Fruit fly (Drosophila melanogaster) whole organism, embryonic: Measurements from ENCODE around the gene CG6178.

Experiments
- ATbp ChIP-seq: fragments of 200-800 bp; sonication (Bioruptor generic); optimal IDR thresholded peaks from 2 replicates; lab custom pipeline; 2017; ENCODE audit warnings: missing biosample characterization, mild to moderate bottlenecking, missing genetic modification characterization, missing genetic modification reagents
- BEAF-32 ChIP-seq: fragments of 200-800 bp; sonication (Bioruptor generic); optimal IDR thresholded peaks from 3 replicates; lab custom pipeline; 2017; ENCODE audit warnings: missing biosample characterization, missing genetic modification characterization, mild to moderate bottlenecking, moderate library complexity, missing genetic modification reagents
- Bdp1 ChIP-seq: fragments of 200-800 bp; sonication (Bioruptor generic); optimal IDR thresholded peaks from 3 replicates; lab custom pipeline; 2016; ENCODE audit warnings: missing biosample characterization, missing genetic modification characterization
- C15 ChIP-seq: fragments of 200-800 bp; sonication (Bioruptor generic); IDR thresholded peaks from 3 replicates; pipeline ENCODE4 v1.3.6; 2022; ENCODE audit warnings: missing biosample characterization, missing genetic modification characterization
- CG10147 ChIP-seq: fragments of 200-800 bp; sonication (Bioruptor generic); optimal IDR thresholded peaks from 2 replicates; lab custom pipeline; 2019; ENCODE audit warnings: missing biosample characterization, mild to moderate bottlenecking, missing genetic modification characterization, moderate library complexity
- CG1024 ChIP-seq: fragments of 200-800 bp; sonication (Bioruptor generic); IDR thresholded peaks from 2 replicates; pipeline ENCODE4 v1.3.6; 2022; ENCODE audit warnings: missing biosample characterization, missing genetic modification characterization
- CG13296 ChIP-seq: fragments of 200-800 bp; sonication (Bioruptor generic); optimal IDR thresholded peaks from 3 replicates; lab custom pipeline; 2018; ENCODE audit warnings: missing biosample characterization, mild to moderate bottlenecking, missing genetic modification characterization
- CG14710 ChIP-seq: fragments of 200-800 bp; sonication (Bioruptor generic); optimal IDR thresholded peaks from 3 replicates; lab custom pipeline; 2019; ENCODE audit warnings: missing biosample characterization, mild to moderate bottlenecking, missing genetic modification characterization, moderate library complexity
- CG15011 ChIP-seq: fragments of 200-800 bp; sonication (Bioruptor generic); optimal IDR thresholded peaks from 3 replicates; lab custom pipeline; 2018; ENCODE audit warnings: missing biosample characterization, mild to moderate bottlenecking, missing genetic modification characterization
- CG17568 ChIP-seq: fragments of 200-800 bp; sonication (Bioruptor generic); optimal IDR thresholded peaks from 2 replicates; lab custom pipeline; 2018; ENCODE audit warnings: missing biosample characterization, mild to moderate bottlenecking, missing genetic modification characterization, moderate library complexity
- CG17802 ChIP-seq: fragments of 200-800 bp; sonication (Bioruptor generic); optimal IDR thresholded peaks from 2 replicates; lab custom pipeline; 2018; ENCODE audit warnings: missing biosample characterization, mild to moderate bottlenecking, missing genetic modification characterization, moderate library complexity
- CG18619 ChIP-seq: fragments of 200-800 bp; sonication (Bioruptor generic); optimal IDR thresholded peaks from 3 replicates; lab custom pipeline; 2017; ENCODE audit warnings: missing biosample characterization, mild to moderate bottlenecking, missing genetic modification characterization
- CG4424 ChIP-seq: fragments of 200-800 bp; sonication (Bioruptor generic); optimal IDR thresholded peaks from 3 replicates; lab custom pipeline; 2016; ENCODE audit warnings: missing biosample characterization, missing genetic modification characterization
- CG4730 ChIP-seq: fragments of 200-800 bp; sonication (Bioruptor generic); IDR thresholded peaks from 2 replicates; pipeline ENCODE4 v1.3.6; 2022; ENCODE audit warnings: missing biosample characterization, missing genetic modification characterization
- CG4854 ChIP-seq: fragments of 200-800 bp; sonication (Bioruptor generic); optimal IDR thresholded peaks from 2 replicates; lab custom pipeline; 2016; ENCODE audit warnings: missing biosample characterization, missing genetic modification characterization, inconsistent platforms
- CG6765 ChIP-seq: fragments of 200-800 bp; sonication (Bioruptor generic); optimal IDR thresholded peaks from 3 replicates; lab custom pipeline; 2017; ENCODE audit warnings: missing biosample characterization, mild to moderate bottlenecking, missing genetic modification characterization
- CG7786 ChIP-seq: fragments of 200-800 bp; sonication (Bioruptor generic); optimal IDR thresholded peaks from 2 replicates; lab custom pipeline; 2016; ENCODE audit warnings: missing biosample characterization, missing genetic modification characterization
- CG7963 ChIP-seq: fragments of 200-800 bp; sonication (Bioruptor generic); IDR thresholded peaks from 3 replicates; pipeline ENCODE4 v1.3.6; 2022; ENCODE audit warnings: missing biosample characterization, missing genetic modification characterization; ENCODE audit not compliant: partially characterized antibody
- CG8924 ChIP-seq: fragments of 200-800 bp; optimal IDR thresholded peaks from 3 replicates; lab custom pipeline; 2019; ENCODE audit warnings: missing biosample characterization, mild to moderate bottlenecking, missing genetic modification characterization, moderate library complexity
- D ChIP-seq, 2 experiments: fragments of 200-800 bp in 1 of 2; fragments of >200 bp in 1 of 2; sonication (Bioruptor generic) in 1 of 2; optimal IDR thresholded peaks; 2 replicates in 1 of 2; 3 replicates in 1 of 2; lab custom pipeline; 2017; ENCODE audit warnings: mild to moderate bottlenecking in 1 of 2, missing biosample characterization in 1 of 2, missing genetic modification characterization in 1 of 2, missing genetic modification reagents in 1 of 2
- D19A ChIP-seq: fragments of 200-800 bp; optimal IDR thresholded peaks from 3 replicates; lab custom pipeline; 2019; ENCODE audit warnings: missing biosample characterization, mild to moderate bottlenecking, missing genetic modification characterization, moderate library complexity
- Drgx ChIP-seq: fragments of 200-800 bp; sonication (Bioruptor generic); IDR thresholded peaks from 2 replicates; pipeline ENCODE4 v1.3.6; 2022; ENCODE audit warnings: missing biosample characterization, missing genetic modification characterization
- Eip74EF ChIP-seq, 2 experiments: fragments of 200-800 bp in 1 of 2; fragments of >200 bp in 1 of 2; sonication (Bioruptor generic) in 1 of 2; optimal IDR thresholded peaks; 2 replicates each; lab custom pipeline; 2017 to 2019; ENCODE audit warnings: missing biosample characterization in 2 of 2, missing genetic modification characterization in 2 of 2, mild to moderate bottlenecking in 1 of 2, moderate library complexity in 1 of 2
- Elba2 ChIP-seq: fragments of 200-800 bp; sonication (Bioruptor generic); optimal IDR thresholded peaks from 3 replicates; lab custom pipeline; 2016; ENCODE audit warnings: missing biosample characterization, missing genetic modification characterization
- HLH4C ChIP-seq: fragments of 200-800 bp; sonication (Bioruptor generic); IDR thresholded peaks from 3 replicates; pipeline ENCODE4 v1.3.6; 2022; ENCODE audit warnings: missing biosample characterization, missing genetic modification characterization; ENCODE audit not compliant: partially characterized antibody
- HLHmδ ChIP-seq: fragments of 200-800 bp; sonication (Bioruptor generic); optimal IDR thresholded peaks from 2 replicates; lab custom pipeline; 2018; ENCODE audit warnings: missing biosample characterization, mild to moderate bottlenecking, missing genetic modification characterization, moderate library complexity
- HmgD ChIP-seq: fragments of 200-800 bp; sonication (Bioruptor generic); optimal IDR thresholded peaks from 3 replicates; lab custom pipeline; 2016; ENCODE audit warnings: missing biosample characterization, missing genetic modification characterization
- HmgZ ChIP-seq: fragments of 200-800 bp; sonication (Bioruptor generic); optimal IDR thresholded peaks from 2 replicates; lab custom pipeline; 2018; ENCODE audit warnings: missing biosample characterization, mild to moderate bottlenecking, missing genetic modification characterization
- NK7.1 ChIP-seq: fragments of 200-800 bp; sonication (Bioruptor generic); optimal IDR thresholded peaks from 3 replicates; lab custom pipeline; 2016; ENCODE audit warnings: missing biosample characterization, missing genetic modification characterization
- Oaz ChIP-seq: fragments of 200-800 bp; sonication (Bioruptor generic); IDR thresholded peaks from 2 replicates; pipeline ENCODE4 v1.3.6; 2022; ENCODE audit warnings: missing biosample characterization, missing genetic modification characterization
- PHDP ChIP-seq: fragments of 200-800 bp; sonication (Bioruptor generic); optimal IDR thresholded peaks from 3 replicates; lab custom pipeline; 2018; ENCODE audit warnings: missing biosample characterization, mild to moderate bottlenecking, missing genetic modification characterization, moderate library complexity
- Usf ChIP-seq: fragments of 200-800 bp; sonication (Bioruptor generic); optimal IDR thresholded peaks from 2 replicates; lab custom pipeline; 2017; ENCODE audit warnings: missing genotype, missing biosample characterization, missing genetic modification characterization
- Xrp1 ChIP-seq: fragments of 200-800 bp; sonication (Bioruptor generic); IDR thresholded peaks from 2 replicates; pipeline ENCODE4 v1.3.6; 2022; ENCODE audit warnings: missing biosample characterization, missing genetic modification characterization
- ase ChIP-seq: fragments of 200-800 bp; sonication (Bioruptor generic); IDR thresholded peaks from 3 replicates; pipeline ENCODE4 v1.3.6; 2022; ENCODE audit warnings: missing biosample characterization, missing genetic modification characterization
- ash1 ChIP-seq: fragments of 200-800 bp; sonication (Bioruptor generic); optimal IDR thresholded peaks from 2 replicates; lab custom pipeline; 2018; ENCODE audit warnings: missing biosample characterization, mild to moderate bottlenecking, missing genetic modification characterization
- bcd ChIP-seq: fragments of 200-800 bp; sonication (Bioruptor generic); optimal IDR thresholded peaks from 2 replicates; lab custom pipeline; 2017; ENCODE audit warnings: missing biosample characterization, mild to moderate bottlenecking, missing genetic modification characterization
- dimm ChIP-seq: fragments of 200-800 bp; sonication (Bioruptor generic); IDR thresholded peaks from 2 replicates; pipeline ENCODE4 v1.3.6; 2022; ENCODE audit warnings: missing biosample characterization, missing genetic modification characterization
- dpn ChIP-seq, 2 experiments: fragments of 200-800 bp; sonication (Bioruptor generic); optimal IDR thresholded peaks; 3 replicates each; lab custom pipeline; 2016; ENCODE audit warnings: missing biosample characterization in 2 of 2, missing genetic modification characterization in 2 of 2
- gt ChIP-seq: fragments of 200-800 bp; sonication (Bioruptor generic); IDR thresholded peaks from 2 replicates; pipeline ENCODE4 v1.3.6; 2022; ENCODE audit warnings: missing biosample characterization, missing genetic modification characterization
- ham ChIP-seq: fragments of 200-800 bp; sonication (Bioruptor generic); IDR thresholded peaks from 2 replicates; pipeline ENCODE4 v1.3.6; 2022; ENCODE audit warnings: missing biosample characterization, missing genetic modification characterization
- hb ChIP-seq: fragments of 200-800 bp; sonication (Bioruptor generic); IDR thresholded peaks from 3 replicates; pipeline ENCODE4 v1.3.6; 2022; ENCODE audit warnings: missing biosample characterization, missing genetic modification characterization; ENCODE audit not compliant: partially characterized antibody
- jing ChIP-seq: fragments of 200-800 bp; sonication (Bioruptor generic); optimal IDR thresholded peaks from 2 replicates; lab custom pipeline; 2018; ENCODE audit warnings: missing biosample characterization, mild to moderate bottlenecking, missing genetic modification characterization
- lola ChIP-seq, 3 experiments: fragments of >200 bp in 2 of 3; fragments of 200-800 bp in 1 of 3; sonication (Bioruptor generic) in 1 of 3; optimal IDR thresholded peaks; 2 replicates each; lab custom pipeline; 2017 to 2019; ENCODE audit warnings: missing biosample characterization in 3 of 3, missing genetic modification characterization in 3 of 3, mild to moderate bottlenecking in 1 of 3, moderate library complexity in 1 of 3
- nmo ChIP-seq: fragments of 200-800 bp; sonication (Bioruptor generic); optimal IDR thresholded peaks from 2 replicates; lab custom pipeline; 2018; ENCODE audit warnings: missing biosample characterization, mild to moderate bottlenecking, missing genetic modification characterization, moderate library complexity
- p53 ChIP-seq: fragments of 200-800 bp; sonication (Bioruptor generic); optimal IDR thresholded peaks from 2 replicates; lab custom pipeline; 2016; ENCODE audit warnings: missing biosample characterization, missing genetic modification characterization
- pzg ChIP-seq: fragments of 200-800 bp; sonication (Bioruptor generic); optimal IDR thresholded peaks from 3 replicates; lab custom pipeline; 2018; ENCODE audit warnings: missing biosample characterization, mild to moderate bottlenecking, missing genetic modification characterization, moderate library complexity
- repo ChIP-seq: fragments of 200-800 bp; sonication (Bioruptor generic); optimal IDR thresholded peaks from 2 replicates; lab custom pipeline; 2016; ENCODE audit warnings: missing biosample characterization, missing genetic modification characterization
- schlank ChIP-seq: fragments of 200-800 bp; sonication (Bioruptor generic); optimal IDR thresholded peaks from 2 replicates; lab custom pipeline; 2018; ENCODE audit warnings: missing biosample characterization, mild to moderate bottlenecking, missing genetic modification characterization
- sug ChIP-seq: fragments of 200-800 bp; optimal IDR thresholded peaks from 2 replicates; lab custom pipeline; 2019; ENCODE audit warnings: missing biosample characterization, mild to moderate bottlenecking, missing genetic modification characterization, moderate library complexity
- yki ChIP-seq: fragments of >200 bp; optimal IDR thresholded peaks from 3 replicates; lab custom pipeline; 2018

Gene CG6178

DNA sequence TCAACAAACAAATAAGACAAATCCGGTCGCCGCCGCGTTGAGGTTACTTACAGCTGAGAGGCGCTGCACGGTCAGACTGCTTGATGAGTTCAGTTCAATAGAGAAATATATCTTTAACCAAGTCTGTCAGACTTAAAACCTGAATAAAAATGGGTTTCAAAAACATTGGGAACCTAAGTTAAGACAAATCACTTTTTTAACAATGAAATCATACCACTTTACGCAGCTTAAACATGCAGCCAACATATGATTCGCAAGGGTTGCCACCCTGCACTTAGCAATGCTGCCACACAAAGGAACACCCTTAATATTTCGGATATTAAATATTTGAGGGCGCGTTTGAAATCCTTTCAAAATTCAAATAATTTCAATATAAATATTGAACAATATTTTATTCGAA lies 36.5 kb downstream of the CG6178 start, which contains the start of gene CG5515 (continued):
- TF ChIP-seq bcd: peak; percentile 64
- peak; percentile 52 for TF ChIP-seq jing
- TF ChIP-seq CG8924 (tag; lab: Kevin White, UChicago): peak; percentile 77
- peak; percentile 5 for TF ChIP-seq Usf (GFP tag; lab: Kevin White, UChicago)
- TF ChIP-seq repo: peak; percentile 54
- no peak for TF ChIP-seq CG15011 (GFP tag; lab: Kevin White, UChicago)
- TF ChIP-seq CG10147 (GFP tag; lab: Kevin White, UChicago): no peak
- peak; percentile 72 for TF ChIP-seq CG7963 (GFP tag; lab: Robert Waterston, UW)
- TF ChIP-seq sug (tag; lab: Kevin White, UChicago): peak; percentile 74
- TF ChIP-seq dpn (GFP tag; optimal IDR thresholded peaks at IDR 0.05; lab: Kevin White, UChicago): peak in 1 of 2 experiments; percentile 82
- peak; percentile 64 for TF ChIP-seq gt
- TF ChIP-seq CG17568 (GFP tag; lab: Kevin White, UChicago): no peak
- peak; percentile 59 for TF ChIP-seq CG17802 (tag; lab: Kevin White, UChicago)
- peak; percentile 29 for TF ChIP-seq NK7.1
- peak; percentile 82 for TF ChIP-seq HmgZ (tag; lab: Kevin White, UChicago)
- TF ChIP-seq Xrp1 (GFP tag; lab: Robert Waterston, UW): peak; percentile 87
- no peak for TF ChIP-seq D19A
- peak; percentile 54; the same call in 1 of the 2 replicates for TF ChIP-seq ham (GFP tag; lab: Robert Waterston, UW)
- peak; percentile 83 for TF ChIP-seq ase
- TF ChIP-seq ATbp (GFP tag; lab: Kevin White, UChicago): no peak
- peak; percentile 71 for TF ChIP-seq HmgD
- TF ChIP-seq dimm (GFP tag; lab: Robert Waterston, UW): peak; percentile 42; the same call in 1 of the 2 replicates
- TF ChIP-seq CG6765: no peak
- TF ChIP-seq CG4424 (GFP tag; lab: Kevin White, UChicago): peak; percentile 68
- peak; percentile 87 for TF ChIP-seq nmo (GFP tag; lab: Kevin White, UChicago)
- peak; percentile 25 for TF ChIP-seq CG13296 (GFP tag; lab: Kevin White, UChicago)
- no peak for TF ChIP-seq ash1 (GFP tag; lab: Kevin White, UChicago)
- TF ChIP-seq Elba2: no peak
- TF ChIP-seq p53 (GFP tag; lab: Kevin White, UChicago): peak; percentile 16
- no peak for TF ChIP-seq yki (lab: Kevin White, UChicago)
- TF ChIP-seq Drgx (GFP tag; lab: Robert Waterston, UW): peak; percentile 75
- TF ChIP-seq C15 (GFP tag; lab: Robert Waterston, UW): no peak

DNA sequence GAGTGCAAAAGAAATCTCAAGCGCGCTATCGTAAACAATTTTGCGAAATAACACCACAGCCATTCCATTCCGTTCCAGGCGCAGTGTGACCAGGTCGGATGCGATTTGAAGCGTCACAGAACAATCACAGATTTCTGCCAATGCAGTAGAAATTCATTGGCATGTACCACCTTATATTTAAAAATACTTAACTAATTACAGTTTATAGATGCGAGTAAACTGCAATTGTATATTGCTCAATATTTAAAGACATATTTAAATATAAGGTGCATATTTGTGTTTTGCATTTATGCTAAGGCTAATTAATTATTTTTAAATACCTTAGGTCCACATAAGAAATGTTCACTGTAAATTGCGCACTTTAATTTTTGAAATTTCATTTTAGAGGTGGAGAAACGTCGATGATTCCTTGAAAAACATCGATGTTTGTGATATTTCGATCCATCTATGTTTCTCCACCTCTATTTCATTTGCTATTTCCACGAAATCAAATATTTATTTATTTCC lies 41.3 kb downstream of the CG6178 start, which contains the start of the genes SMC6 and CG6204:
SMC6 (minus strand) TSS at position 51 of the 507 bp plus-strand sequence.
CG6204 (plus strand) TSS at position 460 of the 507 bp plus-strand sequence.
- TF ChIP-seq CG4854 (GFP tag; lab: Kevin White, UChicago) (peak; percentile 82), lola (GFP tag; optimal IDR thresholded peaks at IDR 0.05; lab: Kevin White, UChicago) (peak in 1 of 3 experiments; percentile 90), CG7786 (GFP tag; lab: Kevin White, UChicago) (peak; percentile 79), Drgx (GFP tag; lab: Robert Waterston, UW) (peak; percentile 94), HLH4C (GFP tag; lab: Robert Waterston, UW) (no peak), CG4730 (peak; percentile 94), BEAF-32 (GFP tag; lab: Kevin White, UChicago) (peak; percentile 71), Eip74EF (GFP tag; optimal IDR thresholded peaks at IDR 0.05; lab: Kevin White, UChicago) (peak in 1 of 2 experiments; percentile 91), HLHmδ (GFP tag; lab: Kevin White, UChicago) (no peak), CG14710 (peak; percentile 94), schlank (tag; lab: Kevin White, UChicago) (peak; percentile 85), D (optimal IDR thresholded peaks at IDR 0.05; lab: Kevin White, UChicago) (no peak), D (GFP tag; optimal IDR thresholded peaks at IDR 0.05; lab: Kevin White, UChicago) (peak; percentile 80), PHDP (tag; lab: Kevin White, UChicago) (peak; percentile 96), hb (no peak), CG1024 (GFP tag; lab: Robert Waterston, UW) (peak; percentile 76), Oaz (GFP tag; lab: Robert Waterston, UW) (peak; percentile 87), Bdp1 (GFP tag; lab: Kevin White, UChicago) (peak; percentile 73), pzg (peak; percentile 61), CG18619 (GFP tag; lab: Kevin White, UChicago) (peak; percentile 92)
